Fruit fly (Drosophila melanogaster): ENCODE data around the gene Atet.
A peak's percentile ranks its signal among the peaks of the same experiment; 100 is the strongest.

DNA sequence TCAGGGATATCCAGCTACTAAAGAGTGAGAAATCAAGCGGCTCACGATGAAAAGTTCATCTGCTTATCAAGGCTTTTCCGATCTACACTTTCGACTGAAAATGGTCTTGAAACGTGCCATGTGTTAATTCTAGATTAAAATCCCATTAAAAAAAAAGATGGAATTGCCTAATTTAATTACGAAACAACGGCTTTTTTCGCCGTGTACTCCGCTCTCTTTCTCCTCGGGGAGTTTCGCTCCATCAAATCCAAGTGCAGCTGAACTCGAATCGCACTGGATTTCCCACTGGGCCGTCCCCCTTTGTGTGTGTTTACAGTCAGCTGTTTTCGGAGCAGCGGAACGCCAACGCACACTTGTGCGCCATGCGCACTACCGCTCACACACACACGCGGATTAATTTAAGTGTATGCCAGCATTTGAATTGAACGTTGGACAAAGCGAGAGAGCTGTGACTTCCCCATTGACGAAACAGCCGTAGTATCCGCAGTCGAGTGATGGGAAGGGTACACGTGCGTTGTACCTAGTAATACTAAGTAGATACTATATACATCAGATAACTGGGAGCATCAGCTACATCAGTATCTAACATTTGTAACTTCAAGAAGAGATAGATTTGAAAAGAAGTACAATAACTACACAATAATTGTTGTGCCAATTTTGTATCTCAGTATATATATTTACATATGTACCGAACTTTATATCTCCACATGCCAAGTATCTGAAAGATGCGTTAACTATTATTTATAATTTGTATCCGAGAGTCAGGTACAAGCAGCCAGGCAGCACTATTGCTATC lies 553 bp upstream of the Atet start:
- TF ChIP-seq Lpt (GFP tag; optimal IDR thresholded peaks at IDR 0.05) (no peak), prd (optimal IDR thresholded peaks at IDR 0.05) (no peak), prd (GFP tag; IDR thresholded peaks at IDR 0.05) (peak; percentile 83), Jarid2 (GFP tag; optimal IDR thresholded peaks at IDR 0.05) (peak; percentile 45), Trl (optimal IDR thresholded peaks at IDR 0.05) (peak in 1 of 2 experiments; percentile 39), Trl (GFP tag; optimal IDR thresholded peaks at IDR 0.05) (peak; percentile 90), emc (GFP tag; optimal IDR thresholded peaks at IDR 0.05) (peak; percentile 59), knrl (GFP tag; IDR thresholded peaks at IDR 0.05; ENCODE audit: partially characterized antibody) (no peak), CG16813 (GFP tag; IDR thresholded peaks at IDR 0.05; ENCODE audit: partially characterized antibody) (no peak), bowl (GFP tag; IDR thresholded peaks at IDR 0.05) (peak; percentile 64), Atf6 (GFP tag; IDR thresholded peaks at IDR 0.05) (peak; percentile 88), CG12659 (GFP tag; optimal IDR thresholded peaks at IDR 0.05) (peak; percentile 83), CG8281 (tag; optimal IDR thresholded peaks at IDR 0.05) (peak; percentile 87), CG11696 (GFP tag; IDR thresholded peaks at IDR 0.05) (peak; percentile 65), CG7928 (GFP tag; optimal IDR thresholded peaks at IDR 0.05) (peak; percentile 46), wek (GFP tag; optimal IDR thresholded peaks at IDR 0.05) (peak; percentile 41)

All from whole organism, embryonic.